Worm (Caenorhabditis elegans) whole organism, early embryonic: ENCODE results near the gene ZK938.3.

Experiments used
- B0310.2 ChIP-seq: sonication (generic microtip); optimal IDR thresholded peaks from 2 replicates; lab custom pipeline; 2016; ENCODE audit warnings: mild to moderate bottlenecking, missing genetic modification characterization, missing compliant biosample characterization
- F13C5.2 ChIP-seq: sonication (generic microtip); optimal IDR thresholded peaks from 2 replicates; lab custom pipeline; 2017; ENCODE audit warnings: mild to moderate bottlenecking, missing genetic modification characterization, inconsistent platforms, missing compliant biosample characterization
- aly-1 ChIP-seq: sonication (generic microtip); optimal IDR thresholded peaks from 2 replicates; lab custom pipeline; 2016; ENCODE audit warnings: missing genetic modification characterization, missing compliant biosample characterization
- ama-1 ChIP-seq: fragments of 150-350 bp; optimal IDR thresholded peaks from 2 replicates; lab custom pipeline; 2014
- ceh-13 ChIP-seq: fragments of 200-800 bp; sonication (Bioruptor generic); optimal IDR thresholded peaks from 2 replicates; lab custom pipeline; 2018; ENCODE audit warnings: mild to moderate bottlenecking, missing genetic modification characterization, missing compliant biosample characterization
- ceh-36 ChIP-seq: sonication (generic microtip); optimal IDR thresholded peaks from 2 replicates; lab custom pipeline; 2016; ENCODE audit warnings: missing genetic modification characterization, inconsistent platforms, missing compliant biosample characterization
- flt-1 ChIP-seq: fragments of 200-800 bp; sonication (Bioruptor generic); IDR thresholded peaks from 2 replicates; pipeline ENCODE4 v1.3.6; 2022; ENCODE audit warnings: missing genetic modification characterization, missing compliant biosample characterization
- hmg-4 ChIP-seq: fragments of 200-800 bp; sonication (Bioruptor generic); optimal IDR thresholded peaks from 2 replicates; lab custom pipeline; 2018; ENCODE audit warnings: mild to moderate bottlenecking, missing genetic modification characterization, missing compliant biosample characterization
- pes-1 ChIP-seq: fragments of 200-800 bp; sonication (Bioruptor generic); IDR thresholded peaks from 2 replicates; pipeline ENCODE4 v1.3.6; 2022; ENCODE audit warnings: missing genetic modification reagents, missing genetic modification characterization, missing compliant biosample characterization
- scrt-1 ChIP-seq: fragments of 200-800 bp; sonication (Bioruptor generic); IDR thresholded peaks from 2 replicates; pipeline ENCODE4 v1.3.6; 2022; ENCODE audit warnings: missing genetic modification characterization, missing compliant biosample characterization
- tbx-11 ChIP-seq: fragments of 200-800 bp; sonication (Bioruptor generic); IDR thresholded peaks from 2 replicates; pipeline ENCODE4 v1.3.6; 2022; ENCODE audit warnings: missing genetic modification characterization, missing compliant biosample characterization
- tra-4 ChIP-seq: sonication (generic microtip); optimal IDR thresholded peaks from 2 replicates; lab custom pipeline; 2017; ENCODE audit warnings: missing genetic modification characterization, missing compliant biosample characterization

DNA sequence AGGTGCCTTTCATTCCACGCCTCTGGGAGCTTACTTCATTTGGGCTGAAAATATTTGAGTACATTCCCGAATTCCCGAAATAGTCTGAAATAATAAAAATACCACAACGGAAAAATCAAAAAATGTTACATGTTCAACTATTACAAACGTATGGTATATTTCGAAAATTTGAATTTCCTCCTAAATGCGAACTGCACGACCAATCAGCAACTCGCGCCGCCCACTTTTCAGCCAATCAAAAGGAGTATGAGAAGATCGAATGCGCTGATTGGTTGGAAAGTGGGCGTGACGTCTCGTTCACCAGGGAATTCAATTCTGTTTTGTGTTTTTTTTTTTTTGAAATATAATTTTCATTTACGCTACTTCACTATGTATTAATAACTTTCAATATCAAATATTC, 34.9 kb upstream of the ZK938.3 start, which contains the start of gene old-1:
- no peak for TF ChIP-seq hmg-4 (GFP tag; lab: Kevin White, UChicago)
- no peak for TF ChIP-seq ama-1
- TF ChIP-seq B0310.2 (tag; lab: Kevin White, UChicago), result no peak
- no peak for TF ChIP-seq tbx-11
- TF ChIP-seq ceh-36 (tag; lab: Kevin White, UChicago), result no peak
- no peak for TF ChIP-seq aly-1 (tag; lab: Kevin White, UChicago)
- TF ChIP-seq flt-1 (GFP tag; lab: Robert Waterston, UW), result no peak
- TF ChIP-seq scrt-1 (GFP tag; lab: Robert Waterston, UW), result no peak
- no peak for TF ChIP-seq ceh-13 (GFP tag; lab: Kevin White, UChicago)
- no peak for TF ChIP-seq pes-1 (GFP tag; lab: Robert Waterston, UW)
- no peak for TF ChIP-seq tra-4 (tag; lab: Kevin White, UChicago)
- TF ChIP-seq F13C5.2, result no peak
